Fruit fly (Drosophila melanogaster) whole organism: ENCODE measurements around the gene Sfp78E.

Experiments
- CG8478 ChIP-seq: fragments of >200 bp; optimal IDR thresholded peaks from 2 replicates; lab custom pipeline; 2018; ENCODE audit warnings: inconsistent platforms
- Dll ChIP-seq: fragments of >200 bp; optimal IDR thresholded peaks from 2 replicates; lab custom pipeline; 2017
- psq ChIP-seq: fragments of >200 bp; optimal IDR thresholded peaks from 2 replicates; lab custom pipeline; 2017
- usp ChIP-seq: fragments of >200 bp; optimal IDR thresholded peaks from 2 replicates; lab custom pipeline; 2017; ENCODE audit warnings: missing biosample characterization, missing genetic modification characterization, mixed read lengths

dm6 chr3L:21694647-21695046 lies 10.8 kb upstream of the Sfp78E start:
- TF ChIP-seq psq (lab: Kevin White, UChicago) (no peak), usp (no peak), CG8478 (lab: Kevin White, UChicago) (no peak), Dll (lab: Kevin White, UChicago) (no peak)
